Worm (Caenorhabditis elegans): ENCODE results near the gene srz-58.

DNA sequence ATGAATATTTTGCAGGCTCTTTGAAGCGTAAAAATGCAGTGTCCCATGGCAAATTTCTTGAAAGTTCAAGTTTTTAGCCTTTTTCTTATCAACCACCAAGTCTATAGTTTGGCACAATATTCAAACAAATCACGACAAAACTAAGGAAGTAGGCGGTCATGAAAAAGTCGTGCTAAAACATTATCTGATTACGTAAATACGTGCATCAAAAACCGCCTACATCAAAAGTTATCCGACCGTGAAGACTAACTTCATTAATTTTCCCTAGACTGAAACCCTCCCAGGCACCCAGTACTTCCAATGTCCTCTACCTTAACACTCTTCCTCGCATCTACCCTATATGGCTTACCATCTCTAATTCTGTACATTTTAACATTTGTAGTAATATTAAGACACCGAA lies 10.6 kb downstream of the srz-58 start, which contains the start of gene srg-44:
- TF ChIP-seq D2030.7 (GFP tag; IDR thresholded peaks at IDR 0.05) (no peak), ceh-40 (GFP tag; IDR thresholded peaks at IDR 0.05) (no peak), madf-6 (GFP tag; IDR thresholded peaks at IDR 0.05) (no peak), B0261.1 (tag; optimal IDR thresholded peaks at IDR 0.05) (no peak), zfh-2 (GFP tag; conservative IDR thresholded peaks at IDR 0.05) (no peak), ceh-91 (GFP tag; IDR thresholded peaks at IDR 0.05) (no peak), mxl-1 (tag; optimal IDR thresholded peaks at IDR 0.05) (no peak), Y79H2A.3 (GFP tag; conservative IDR thresholded peaks at IDR 0.05) (no peak), ztf-26 (tag; optimal IDR thresholded peaks at IDR 0.05) (no peak), athp-1 (tag; optimal IDR thresholded peaks at IDR 0.05) (no peak), let-526 (GFP tag; IDR thresholded peaks at IDR 0.05) (no peak), F23B12.7 (tag; optimal IDR thresholded peaks at IDR 0.05; ENCODE audit: insufficient read depth) (no peak), him-1 (tag; optimal IDR thresholded peaks at IDR 0.05) (no peak)

All from whole organism, young adult.